Fruit fly (Drosophila melanogaster): ENCODE data around the gene Ipk2.

The Ipk2 gene

DNA sequence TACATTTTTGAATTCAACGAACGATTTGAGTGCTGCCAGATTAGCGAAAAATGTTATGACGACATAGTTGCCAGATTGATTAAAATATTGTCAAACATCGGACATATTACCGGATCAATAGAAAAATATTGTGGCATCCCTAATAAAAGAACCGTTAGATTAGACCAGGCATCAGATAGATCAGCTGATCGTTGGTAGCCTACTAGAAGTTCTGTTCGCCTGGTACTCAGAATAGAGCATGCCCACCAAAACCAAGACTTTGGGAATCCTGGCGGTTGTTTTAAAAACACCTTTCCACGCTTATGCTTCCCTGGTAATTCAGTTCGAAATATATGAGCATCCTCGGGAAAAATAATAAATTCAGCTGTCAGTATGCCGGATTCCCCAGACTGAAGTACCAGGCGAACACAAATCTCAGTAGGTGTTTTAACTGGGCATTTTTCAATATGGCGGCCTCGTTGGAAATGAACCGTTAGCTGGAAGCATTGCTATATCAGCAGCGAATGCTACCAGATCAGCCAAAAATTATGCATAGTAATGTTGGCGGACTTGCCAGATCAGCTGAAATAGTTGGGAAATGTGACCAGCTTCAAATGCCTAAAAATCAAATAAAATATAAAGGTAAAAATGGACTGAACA is 33.4 kb downstream of the Ipk2 start (continued):
- TF ChIP-seq pzg (GFP tag; optimal IDR thresholded peaks at IDR 0.05): peak; percentile 55
- TF ChIP-seq HLH4C (GFP tag; IDR thresholded peaks at IDR 0.05; ENCODE audit: partially characterized antibody): peak; percentile 55; the same call in 1 of the 3 replicates
- TF ChIP-seq Fer2 (tag; optimal IDR thresholded peaks at IDR 0.05): no peak
- TF ChIP-seq Ets97D (GFP tag; optimal IDR thresholded peaks at IDR 0.05): peak; percentile 82
- peak; percentile 77 for TF ChIP-seq CG17912 (GFP tag; optimal IDR thresholded peaks at IDR 0.05)
- peak; percentile 79 for TF ChIP-seq CG34224 (GFP tag; IDR thresholded peaks at IDR 0.05; ENCODE audit: partially characterized antibody)
- TF ChIP-seq CG17361 (GFP tag; IDR thresholded peaks at IDR 0.05): peak; percentile 47; the same call in 2 of the 3 replicates
- TF ChIP-seq Xbp1 (GFP tag; optimal IDR thresholded peaks at IDR 0.05): peak; percentile 25
- TF ChIP-seq CG2712 (tag; optimal IDR thresholded peaks at IDR 0.05): peak; percentile 55
- TF ChIP-seq org-1 (GFP tag; optimal IDR thresholded peaks at IDR 0.05): no peak
- peak; percentile 31 for TF ChIP-seq MESR4 (GFP tag; optimal IDR thresholded peaks at IDR 0.05)
- peak; percentile 21 for TF ChIP-seq nom (GFP tag; optimal IDR thresholded peaks at IDR 0.05)
- TF ChIP-seq Spps (tag; optimal IDR thresholded peaks at IDR 0.05): peak; percentile 33
- TF ChIP-seq mam (GFP tag; optimal IDR thresholded peaks at IDR 0.05): no peak
- TF ChIP-seq CG1233 (GFP tag; optimal IDR thresholded peaks at IDR 0.05): peak; percentile 21
- peak; percentile 28 for TF ChIP-seq CG42726 (GFP tag; IDR thresholded peaks at IDR 0.05; ENCODE audit: partially characterized antibody)
- TF ChIP-seq CG8924 (tag; optimal IDR thresholded peaks at IDR 0.05): peak; percentile 52
- TF ChIP-seq PHDP (tag; optimal IDR thresholded peaks at IDR 0.05): peak; percentile 35
- TF ChIP-seq cato (GFP tag; optimal IDR thresholded peaks at IDR 0.05; ENCODE audit: borderline replicate concordance): no peak
- peak; percentile 70 for TF ChIP-seq D (optimal IDR thresholded peaks at IDR 0.05)
- TF ChIP-seq D (GFP tag; optimal IDR thresholded peaks at IDR 0.05): no peak
- no peak for TF ChIP-seq Gsc (GFP tag; IDR thresholded peaks at IDR 0.05)
- no peak for TF ChIP-seq CG3281 (GFP tag; optimal IDR thresholded peaks at IDR 0.05)
- TF ChIP-seq CG9817 (tag; optimal IDR thresholded peaks at IDR 0.05): no peak
- TF ChIP-seq CTCF (GFP tag; optimal IDR thresholded peaks at IDR 0.05): peak; percentile 57
- TF ChIP-seq CG16813 (GFP tag; IDR thresholded peaks at IDR 0.05; ENCODE audit: partially characterized antibody): peak; percentile 58; the same call in 1 of the 3 replicates
- TF ChIP-seq Doc3 (GFP tag; IDR thresholded peaks at IDR 0.05; ENCODE audit: partially characterized antibody): peak; percentile 61; the same call in 1 of the 3 replicates
- TF ChIP-seq CG5953 (GFP tag; IDR thresholded peaks at IDR 0.05): no peak
- TF ChIP-seq Trl (optimal IDR thresholded peaks at IDR 0.05): peak in 1 of 2 experiments; percentile 4
- no peak for TF ChIP-seq Trl (GFP tag; optimal IDR thresholded peaks at IDR 0.05)
- no peak for TF ChIP-seq CG17612 (GFP tag; IDR thresholded peaks at IDR 0.05)
- peak; percentile 26 for TF ChIP-seq NC2β (GFP tag; optimal IDR thresholded peaks at IDR 0.05)
- peak; percentile 97 for TF ChIP-seq CG33213 (GFP tag; optimal IDR thresholded peaks at IDR 0.05)
- no peak for TF ChIP-seq cas (GFP tag; IDR thresholded peaks at IDR 0.05)
- TF ChIP-seq lab (GFP tag; optimal IDR thresholded peaks at IDR 0.05): peak; percentile 42
- no peak for TF ChIP-seq corto (GFP tag; optimal IDR thresholded peaks at IDR 0.05)
- TF ChIP-seq Dek (tag; optimal IDR thresholded peaks at IDR 0.05): peak; percentile 19
- 0 out of 4 replicates have a peak, but pooled peaks have one; percentile 68 for TF ChIP-seq chinmo (GFP tag; IDR thresholded peaks at IDR 0.05; ENCODE audit: partially characterized antibody)
- TF ChIP-seq CG12391 (tag; optimal IDR thresholded peaks at IDR 0.05): peak; percentile 35
- no peak for TF ChIP-seq CG5245 (GFP tag; optimal IDR thresholded peaks at IDR 0.05)
- peak; percentile 70 for TF ChIP-seq stwl (tag; optimal IDR thresholded peaks at IDR 0.05)
- TF ChIP-seq zf30C (GFP tag; optimal IDR thresholded peaks at IDR 0.05): peak; percentile 56
- TF ChIP-seq Nf-YA (GFP tag; IDR thresholded peaks at IDR 0.05): no peak
- peak; percentile 66; the same call in 1 of the 3 replicates for TF ChIP-seq mld (GFP tag; IDR thresholded peaks at IDR 0.05; ENCODE audit: partially characterized antibody)
- peak; percentile 33 for TF ChIP-seq CG3163 (GFP tag; optimal IDR thresholded peaks at IDR 0.05)
- TF ChIP-seq ci (GFP tag; IDR thresholded peaks at IDR 0.05): peak; percentile 58; the same call in 2 of the 3 replicates
- peak in 1 of 2 experiments; percentile 54 for TF ChIP-seq Eip74EF (GFP tag; optimal IDR thresholded peaks at IDR 0.05)
- no peak for TF ChIP-seq kay (GFP tag; optimal IDR thresholded peaks at IDR 0.05)
- TF ChIP-seq Dp (GFP tag; optimal IDR thresholded peaks at IDR 0.05): peak; percentile 71

Measured in whole organism, embryonic.